Fruit fly (Drosophila melanogaster): ENCODE measurements around the gene CG7443.

DNA sequence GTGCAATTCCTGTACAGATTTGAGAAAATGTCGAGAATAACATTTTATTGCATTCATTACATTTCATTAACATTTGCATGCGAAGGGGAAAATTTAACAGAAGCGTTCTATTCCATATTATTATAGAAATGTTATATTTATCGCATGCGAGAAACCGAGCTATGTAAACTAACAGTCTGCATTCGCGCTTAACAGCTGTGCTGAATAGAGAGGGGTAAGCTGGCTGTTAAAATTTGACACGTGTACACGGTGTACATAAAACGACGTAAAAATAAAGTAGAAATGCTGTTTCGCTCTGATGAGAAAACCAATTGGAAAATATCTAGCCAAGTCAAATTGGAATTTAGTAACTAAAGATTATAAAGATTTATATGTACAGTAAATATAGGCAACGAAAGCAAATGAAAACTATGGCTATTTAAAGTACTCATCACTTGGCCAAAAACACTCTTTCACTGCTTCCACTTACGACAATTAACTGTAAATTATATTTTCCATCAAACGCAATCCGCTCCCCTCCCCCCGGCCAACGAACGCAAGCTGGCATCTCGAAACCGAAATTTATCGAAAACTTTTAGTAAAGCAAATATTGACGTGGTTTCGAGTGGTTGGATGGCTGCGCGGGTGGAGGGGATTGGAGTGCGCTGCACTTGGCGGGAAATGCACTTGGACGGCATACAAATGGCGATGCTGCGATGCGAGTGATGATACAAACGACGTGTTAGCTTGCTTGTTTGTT, 17.8 kb upstream of the CG7443 start:
- TF ChIP-seq Sox102F (GFP tag; optimal IDR thresholded peaks at IDR 0.05), result no peak
- TF ChIP-seq Max (GFP tag; optimal IDR thresholded peaks at IDR 0.05), result no peak
- no peak for TF ChIP-seq CG6689 (GFP tag; IDR thresholded peaks at IDR 0.05)
- no peak for TF ChIP-seq HLH54F (GFP tag; optimal IDR thresholded peaks at IDR 0.05)
